Worm (Caenorhabditis elegans) whole organism, late embryonic: ENCODE results near the gene madf-8.
A peak's percentile ranks its signal among the peaks of the same experiment; 100 is the strongest.

Source experiments
- C08G9.2 ChIP-seq: sonication (generic microtip); optimal IDR thresholded peaks from 2 replicates; lab custom pipeline; 2016; ENCODE audit warnings: mild to moderate bottlenecking, missing genetic modification characterization, moderate library complexity, missing compliant biosample characterization
- K02D7.2 ChIP-seq: sonication (generic microtip); optimal IDR thresholded peaks from 2 replicates; lab custom pipeline; 2017; ENCODE audit warnings: mild to moderate bottlenecking, missing genetic modification characterization, missing compliant biosample characterization
- K09A11.1 ChIP-seq: sonication (generic microtip); optimal IDR thresholded peaks from 2 replicates; lab custom pipeline; 2017; ENCODE audit warnings: antibody characterized with exemption, mild to moderate bottlenecking, missing genetic modification characterization, missing compliant biosample characterization; ENCODE audit not compliant: insufficient read depth
- T23F11.4 ChIP-seq: fragments of 200-800 bp; sonication (Bioruptor generic); optimal IDR thresholded peaks from 2 replicates; lab custom pipeline; 2018; ENCODE audit warnings: mild to moderate bottlenecking, missing genetic modification characterization, missing compliant biosample characterization
- ahr-1 ChIP-seq: sonication (generic microtip); optimal IDR thresholded peaks from 2 replicates; lab custom pipeline; 2016; ENCODE audit warnings: missing genetic modification characterization, missing compliant biosample characterization
- ama-1 ChIP-seq: fragments of 150-350 bp; optimal IDR thresholded peaks from 2 replicates; lab custom pipeline; 2014
- ceh-22 ChIP-seq: sonication (generic microtip); optimal IDR thresholded peaks from 2 replicates; lab custom pipeline; 2017; ENCODE audit warnings: missing biosample characterization, missing genetic modification characterization
- ceh-30 ChIP-seq: fragments of 150-350 bp; optimal IDR thresholded peaks from 2 replicates; lab custom pipeline; 2014; ENCODE audit warnings: missing biosample characterization, missing genetic modification characterization
- ceh-9 ChIP-seq: sonication (generic microtip); optimal IDR thresholded peaks from 2 replicates; lab custom pipeline; 2016; ENCODE audit warnings: mild to moderate bottlenecking, missing genetic modification characterization, inconsistent platforms, missing compliant biosample characterization
- che-1 ChIP-seq: sonication (generic microtip); optimal IDR thresholded peaks from 2 replicates; lab custom pipeline; 2016; ENCODE audit warnings: mild to moderate bottlenecking, missing genetic modification characterization, missing compliant biosample characterization
- dmd-4 ChIP-seq: sonication (generic microtip); optimal IDR thresholded peaks from 2 replicates; lab custom pipeline; 2016; ENCODE audit warnings: borderline replicate concordance, missing genetic modification characterization, missing compliant biosample characterization
- dve-1 ChIP-seq: sonication (generic microtip); optimal IDR thresholded peaks from 2 replicates; lab custom pipeline; 2017; ENCODE audit warnings: antibody characterized with exemption, mild to moderate bottlenecking, missing genetic modification characterization, missing compliant biosample characterization
- elt-2 ChIP-seq: sonication (generic microtip); optimal IDR thresholded peaks from 2 replicates; lab custom pipeline; 2016; ENCODE audit warnings: missing genetic modification reagents, missing genetic modification characterization, missing compliant biosample characterization
- eyg-1 ChIP-seq: sonication (generic microtip); optimal IDR thresholded peaks from 2 replicates; lab custom pipeline; 2016; ENCODE audit warnings: missing genotype, missing genetic modification characterization, missing compliant biosample characterization
- fkh-10 ChIP-seq: fragments of 150-350 bp; optimal IDR thresholded peaks from 2 replicates; lab custom pipeline; 2014; ENCODE audit warnings: missing biosample characterization, missing genetic modification reagents, missing genetic modification characterization
- hlh-6 ChIP-seq: sonication (generic microtip); optimal IDR thresholded peaks from 2 replicates; lab custom pipeline; 2016; ENCODE audit warnings: missing genotype, missing genetic modification characterization, missing compliant biosample characterization
- lim-6 ChIP-seq: sonication (generic microtip); optimal IDR thresholded peaks from 2 replicates; lab custom pipeline; 2016; ENCODE audit warnings: missing genetic modification characterization, missing compliant biosample characterization
- madf-2 ChIP-seq: sonication (generic microtip); optimal IDR thresholded peaks from 2 replicates; lab custom pipeline; 2017; ENCODE audit warnings: missing genetic modification characterization, missing compliant biosample characterization
- nhr-11 ChIP-seq: fragments of 150-350 bp; optimal IDR thresholded peaks from 2 replicates; lab custom pipeline; 2014; ENCODE audit warnings: missing biosample characterization, missing genetic modification characterization
- nhr-232 ChIP-seq: sonication (generic microtip); optimal IDR thresholded peaks from 2 replicates; lab custom pipeline; 2016; ENCODE audit warnings: missing genetic modification characterization, missing compliant biosample characterization
- pat-9 ChIP-seq: fragments of 200-800 bp; sonication (Bioruptor generic); optimal IDR thresholded peaks from 2 replicates; lab custom pipeline; 2018; ENCODE audit warnings: mild to moderate bottlenecking, missing genetic modification characterization, moderate library complexity, missing compliant biosample characterization
- pax-1 ChIP-seq: fragments of 150-350 bp; optimal IDR thresholded peaks from 2 replicates; lab custom pipeline; 2014; ENCODE audit warnings: missing biosample characterization, missing genetic modification characterization
- pha-4 ChIP-seq: fragments of 150-350 bp; optimal IDR thresholded peaks from 2 replicates; lab custom pipeline; 2018; ENCODE audit warnings: missing biosample characterization, missing genetic modification reagents, missing genetic modification characterization
- ref-2 ChIP-seq: sonication (generic microtip); optimal IDR thresholded peaks from 2 replicates; lab custom pipeline; 2016; ENCODE audit warnings: missing genetic modification characterization, missing compliant biosample characterization
- rnt-1 ChIP-seq: sonication (generic microtip); optimal IDR thresholded peaks from 2 replicates; lab custom pipeline; 2016; ENCODE audit warnings: missing genetic modification characterization, missing compliant biosample characterization
- sdc-2 ChIP-seq: sonication (generic microtip); optimal IDR thresholded peaks from 2 replicates; lab custom pipeline; 2016; ENCODE audit warnings: missing genotype, missing genetic modification characterization, missing compliant biosample characterization
- sox-2 ChIP-seq: fragments of 200-800 bp; sonication (Bioruptor generic); IDR thresholded peaks from 2 replicates; pipeline ENCODE4 v1.3.6; 2022; ENCODE audit warnings: missing genetic modification reagents, missing genetic modification characterization, missing compliant biosample characterization
- sox-4 ChIP-seq: sonication (generic microtip); optimal IDR thresholded peaks from 2 replicates; lab custom pipeline; 2017; ENCODE audit warnings: mild to moderate bottlenecking, missing genetic modification characterization, inconsistent platforms, missing compliant biosample characterization
- tbx-7 ChIP-seq: sonication (generic microtip); optimal IDR thresholded peaks from 2 replicates; lab custom pipeline; 2016; ENCODE audit warnings: missing genotype, missing genetic modification characterization, missing compliant biosample characterization
- ttx-3 ChIP-seq: sonication (generic microtip); optimal IDR thresholded peaks from 2 replicates; lab custom pipeline; 2016; ENCODE audit warnings: missing genetic modification reagents, missing genetic modification characterization, missing compliant biosample characterization
- unc-3 ChIP-seq, 2 experiments: fragments of 200-800 bp in 1 of 2; sonication (Bioruptor generic) in 1 of 2; sonication (generic microtip) in 1 of 2; conservative IDR thresholded peaks in 1 of 2; optimal IDR thresholded peaks in 1 of 2; 2 replicates each; pipeline versions ENCODE4 v1.3.6 to Lab custom; 2016 to 2022; ENCODE audit warnings: missing compliant biosample characterization in 2 of 2, missing genetic modification characterization in 2 of 2, missing genetic modification reagents in 1 of 2
- zip-5 ChIP-seq: sonication (generic microtip); optimal IDR thresholded peaks from 2 replicates; lab custom pipeline; 2016; ENCODE audit warnings: missing genetic modification characterization, missing compliant biosample characterization
- ztf-16 ChIP-seq: sonication (generic microtip); optimal IDR thresholded peaks from 2 replicates; lab custom pipeline; 2017; ENCODE audit warnings: missing genetic modification characterization, missing compliant biosample characterization

Gene madf-8

DNA sequence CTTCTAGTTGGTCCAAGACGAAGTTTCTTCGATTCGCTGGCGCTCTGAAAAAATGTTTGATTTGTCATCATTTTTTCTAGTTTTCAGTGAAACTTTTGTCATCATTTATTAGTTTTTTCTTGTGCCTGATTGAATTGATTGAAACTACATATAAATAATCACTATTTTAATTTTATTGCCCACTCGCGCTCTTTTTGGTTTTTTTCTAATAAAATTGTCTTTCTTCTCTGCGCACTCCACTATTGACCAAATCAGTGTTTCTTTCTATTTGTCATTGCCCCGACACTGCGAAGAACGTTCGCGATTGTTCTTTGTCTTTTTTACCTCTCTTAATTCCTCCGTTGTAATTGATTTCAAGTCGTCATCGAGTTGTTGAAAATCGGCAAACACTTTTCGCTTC, 366 bp downstream of the madf-8 start:
- TF ChIP-seq pha-4 (tag; lab: Kevin White, UChicago) (no peak), nhr-232 (tag; lab: Kevin White, UChicago) (no peak), dmd-4 (tag; lab: Kevin White, UChicago) (no peak), unc-3 (GFP tag; conservative IDR thresholded peaks at IDR 0.05; lab: Robert Waterston, UW) (no peak), unc-3 (tag; optimal IDR thresholded peaks at IDR 0.05; lab: Kevin White, UChicago) (no peak), ceh-22 (tag; lab: Kevin White, UChicago) (no peak), lim-6 (tag; lab: Kevin White, UChicago) (no peak), ahr-1 (tag; lab: Kevin White, UChicago) (no peak), dve-1 (tag; lab: Kevin White, UChicago) (no peak), K09A11.1 (tag; lab: Kevin White, UChicago) (no peak), ceh-9 (tag; lab: Kevin White, UChicago) (no peak), C08G9.2 (tag; lab: Kevin White, UChicago) (no peak), sdc-2 (tag; lab: Kevin White, UChicago) (no peak), hlh-6 (tag; lab: Kevin White, UChicago) (no peak), rnt-1 (tag; lab: Kevin White, UChicago) (no peak), ref-2 (no peak), K02D7.2 (no peak), pax-1 (no peak), che-1 (no peak), ztf-16 (no peak)

DNA sequence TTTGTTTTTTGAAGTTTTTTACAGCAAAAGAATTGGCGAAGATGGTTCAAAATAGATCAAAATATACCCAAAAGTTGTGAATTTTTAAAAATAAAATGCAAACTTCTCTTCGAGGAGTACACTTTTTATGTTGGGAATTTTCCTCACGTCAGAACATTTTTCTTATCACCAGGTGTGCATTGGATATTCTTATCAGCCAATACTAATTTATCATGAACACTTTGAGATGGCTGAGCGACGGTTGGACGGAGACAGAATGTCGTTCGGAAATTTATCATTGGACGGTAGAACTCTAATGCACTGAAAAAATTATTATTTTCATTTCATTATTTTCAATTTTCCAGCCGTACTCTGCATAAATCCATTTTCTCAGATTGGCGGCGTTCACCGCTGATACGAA, 1.3 kb downstream of the madf-8 start:
- TF ChIP-seq elt-2 (tag; lab: Kevin White, UChicago) (peak; percentile 75), sox-2 (GFP tag; lab: Robert Waterston, UW) (no peak), tbx-7 (tag; lab: Kevin White, UChicago) (no peak), ama-1 (lab: Kevin White, UChicago) (no peak)

DNA sequence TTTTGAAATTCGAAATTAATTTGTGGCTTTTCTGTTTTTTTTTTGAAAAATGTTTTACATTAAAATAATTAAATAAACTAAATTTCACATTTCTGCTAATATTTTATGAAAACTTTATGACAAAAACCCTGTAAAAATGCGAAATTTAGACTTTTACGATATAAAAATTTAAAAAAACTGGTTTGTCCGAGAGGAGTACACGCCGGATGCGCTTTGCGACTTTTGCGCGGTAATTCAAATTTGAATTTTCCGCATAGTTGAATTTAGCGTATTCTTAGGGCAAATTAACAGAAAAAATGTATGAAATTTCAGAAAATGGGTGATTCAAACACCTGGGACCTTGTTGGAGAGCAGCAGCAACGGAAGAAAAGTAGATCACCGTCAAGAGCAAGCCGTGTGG, 6.6 kb downstream of the madf-8 start, which contains the start of gene unc-93:
unc-93 (plus strand) TSS at position 301 of the 400 bp plus-strand sequence.
- TF ChIP-seq ceh-22 (tag; lab: Kevin White, UChicago) (no peak), T23F11.4 (GFP tag; lab: Kevin White, UChicago) (no peak), pax-1 (no peak), lim-6 (tag; lab: Kevin White, UChicago) (no peak), nhr-11 (tag; lab: Kevin White, UChicago) (no peak)

DNA sequence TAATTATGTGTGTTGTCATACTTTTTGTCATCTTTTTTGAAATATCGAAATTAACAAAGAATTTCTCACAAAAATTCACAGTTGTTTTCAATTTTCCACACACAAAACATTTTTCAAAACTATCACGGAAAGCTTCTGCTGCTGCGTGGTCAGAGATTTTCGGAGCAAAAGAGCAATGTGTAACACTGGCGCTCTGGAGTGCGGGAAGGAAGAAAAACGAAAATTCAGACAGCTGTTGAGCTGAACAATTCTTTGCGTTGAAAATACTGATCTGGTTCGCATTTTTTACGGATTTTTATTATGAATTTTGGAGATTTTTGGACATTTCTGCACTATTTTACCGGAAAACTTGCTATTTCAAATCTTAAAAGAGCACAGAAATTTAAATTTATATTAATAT, 7.0 kb downstream of the madf-8 start:
- TF ChIP-seq sox-4 (tag; lab: Kevin White, UChicago) (no peak), ama-1 (lab: Kevin White, UChicago) (no peak), madf-2 (tag; lab: Kevin White, UChicago) (no peak), fkh-10 (GFP tag; lab: Kevin White, UChicago) (no peak), ceh-22 (tag; lab: Kevin White, UChicago) (no peak), ceh-30 (tag; lab: Kevin White, UChicago) (no peak), lim-6 (tag; lab: Kevin White, UChicago) (no peak), eyg-1 (tag; lab: Kevin White, UChicago) (no peak)

DNA sequence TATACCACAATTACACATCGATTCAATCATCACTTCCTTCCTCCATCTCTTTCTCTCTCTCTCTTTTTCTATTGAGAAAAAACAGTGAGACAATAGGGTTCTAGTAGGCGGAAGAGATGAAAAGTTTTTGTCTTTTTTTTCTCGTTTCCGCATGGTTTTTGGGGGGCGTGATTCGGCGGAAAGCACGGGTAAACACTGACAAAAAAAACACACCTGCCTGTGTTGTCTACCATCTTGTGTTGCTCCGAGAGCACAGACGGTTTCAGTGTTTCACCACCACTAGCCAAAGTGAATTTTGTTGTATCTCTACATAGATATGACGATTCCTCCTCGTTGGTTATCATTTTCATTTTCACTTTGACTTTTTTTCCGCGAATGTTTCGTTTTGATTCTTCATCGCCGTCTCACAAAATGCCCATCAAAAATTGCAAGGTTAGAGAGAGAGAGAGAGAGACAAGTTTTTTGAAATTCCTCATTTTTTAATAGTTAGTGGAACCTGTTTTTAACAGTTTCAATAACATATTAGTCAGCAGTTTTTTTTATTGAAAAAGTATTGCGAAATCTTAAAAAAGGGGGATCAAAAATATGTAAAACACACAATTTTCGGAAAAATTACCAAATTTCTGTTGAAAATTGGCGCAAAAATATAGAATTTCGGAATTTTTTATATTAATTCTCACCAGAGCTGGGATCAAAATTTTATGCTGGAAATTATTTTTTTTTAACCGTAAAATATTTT, 13.2 kb downstream of the madf-8 start:
- TF ChIP-seq sdc-2 (tag; lab: Kevin White, UChicago) (no peak), ttx-3 (tag; lab: Kevin White, UChicago) (no peak), zip-5 (tag; lab: Kevin White, UChicago) (no peak), dmd-4 (tag; lab: Kevin White, UChicago) (no peak), pat-9 (tag; lab: Kevin White, UChicago) (no peak)
- TF ChIP-seq, all 69 proteins: peak for 0
